Worm (Caenorhabditis elegans) whole organism, midembryonic: ENCODE results near the gene grd-7.

ENCODE experiments used
- T22C8.4 ChIP-seq: fragments of 200-800 bp; sonication (Bioruptor generic); IDR thresholded peaks from 2 replicates; pipeline ENCODE4 v1.3.6; 2022; ENCODE audit warnings: missing genetic modification characterization, missing compliant biosample characterization
- cog-1 ChIP-seq: sonication (generic microtip); optimal IDR thresholded peaks from 2 replicates; lab custom pipeline; 2016; ENCODE audit warnings: missing genetic modification characterization, missing compliant biosample characterization
- flt-1 ChIP-seq: fragments of 200-800 bp; sonication (Bioruptor generic); IDR thresholded peaks from 2 replicates; pipeline ENCODE4 v1.3.6; 2022; ENCODE audit warnings: missing genetic modification characterization, missing compliant biosample characterization
- klf-2 ChIP-seq: fragments of 200-800 bp; sonication (Bioruptor generic); conservative IDR thresholded peaks from 2 replicates; pipeline ENCODE4 v1.3.6; 2022; ENCODE audit warnings: missing genetic modification reagents, missing genetic modification characterization, missing compliant biosample characterization
- med-1 ChIP-seq: sonication (generic microtip); optimal IDR thresholded peaks from 2 replicates; lab custom pipeline; 2017; ENCODE audit warnings: missing genetic modification characterization, mild to moderate bottlenecking, missing compliant biosample characterization, antibody characterized with exemption, missing genetic modification reagents; ENCODE audit not compliant: insufficient read depth
- ref-1 ChIP-seq: fragments of 200-800 bp; sonication (Bioruptor generic); conservative IDR thresholded peaks from 2 replicates; pipeline ENCODE4 v1.3.6; 2022; ENCODE audit warnings: missing genetic modification reagents, missing genetic modification characterization, missing compliant biosample characterization
- tab-1 ChIP-seq: fragments of 200-800 bp; sonication (Bioruptor generic); IDR thresholded peaks from 2 replicates; pipeline ENCODE4 v1.3.6; 2022; ENCODE audit warnings: missing genetic modification characterization, missing compliant biosample characterization
- ztf-23 ChIP-seq: fragments of 200-800 bp; sonication (Bioruptor generic); IDR thresholded peaks from 2 replicates; pipeline ENCODE4 v1.3.6; 2022; ENCODE audit warnings: missing genetic modification reagents, missing genetic modification characterization, missing compliant biosample characterization
- ztf-29 ChIP-seq: fragments of 200-800 bp; sonication (Bioruptor generic); IDR thresholded peaks from 2 replicates; pipeline ENCODE4 v1.3.6; 2022; ENCODE audit warnings: missing genetic modification reagents, missing genetic modification characterization, missing compliant biosample characterization

Gene grd-7

DNA sequence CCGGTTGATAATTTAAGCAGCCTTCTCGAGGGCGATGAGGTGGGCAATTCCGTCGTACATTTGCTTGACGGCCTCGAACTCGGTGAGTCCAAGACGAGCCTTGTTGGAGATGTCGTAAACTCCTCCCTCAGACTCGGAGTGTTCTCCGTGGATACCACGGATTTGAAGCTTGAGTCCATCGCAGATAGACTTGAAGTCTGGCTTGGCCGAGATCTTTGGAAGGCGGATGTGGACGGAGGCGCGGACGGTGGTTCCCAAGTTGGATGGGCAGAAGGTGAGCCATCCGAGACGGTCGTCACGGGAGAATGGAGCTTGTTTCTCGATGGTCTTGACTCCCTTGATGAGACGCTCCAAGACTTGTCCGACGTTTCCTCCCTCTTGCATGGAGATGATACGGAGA is 38.4 kb downstream of the grd-7 start:
- no peak for TF ChIP-seq klf-2 (GFP tag; lab: Robert Waterston, UW)
- TF ChIP-seq ztf-23 (GFP tag; lab: Robert Waterston, UW), result no peak
- TF ChIP-seq flt-1 (GFP tag; lab: Robert Waterston, UW), result 0 out of 2 replicates have a peak, but pooled peaks have one; percentile 23
- TF ChIP-seq tab-1 (GFP tag; lab: Robert Waterston, UW), result no peak
- TF ChIP-seq med-1, result no peak

DNA sequence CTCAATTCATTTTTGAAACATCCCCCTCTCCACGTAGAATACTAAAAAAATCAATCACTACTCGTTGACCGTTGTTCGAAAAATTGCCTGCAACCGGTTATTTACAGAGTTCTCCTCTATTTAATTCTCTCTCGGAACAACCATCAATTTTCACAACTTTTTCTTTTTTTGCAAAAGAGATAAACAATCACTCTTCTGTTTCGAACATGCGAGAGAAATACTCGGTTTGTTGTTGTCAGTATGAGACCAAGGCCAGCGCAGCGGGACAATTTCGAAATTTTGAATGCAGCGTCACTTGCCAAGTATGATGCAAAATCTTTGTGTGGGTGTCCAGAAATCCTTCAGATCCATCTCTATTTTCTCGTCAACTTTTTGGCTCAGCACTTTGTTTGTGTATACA is 39.0 kb downstream of the grd-7 start:
- TF ChIP-seq ref-1, result no peak
- no peak for TF ChIP-seq klf-2 (GFP tag; lab: Robert Waterston, UW)
- no peak for TF ChIP-seq ztf-23 (GFP tag; lab: Robert Waterston, UW)
- no peak for TF ChIP-seq med-1
- TF ChIP-seq tab-1 (GFP tag; lab: Robert Waterston, UW), result no peak

ce11 chrX:7229357-7229756 is 39.9 kb downstream of the grd-7 start:
- TF ChIP-seq klf-2 (GFP tag; lab: Robert Waterston, UW) (no peak), flt-1 (GFP tag; lab: Robert Waterston, UW) (no peak), ref-1 (no peak), ztf-23 (GFP tag; lab: Robert Waterston, UW) (no peak), T22C8.4 (GFP tag; lab: Robert Waterston, UW) (no peak), cog-1 (tag; lab: Kevin White, UChicago) (no peak), ztf-29 (GFP tag; lab: Robert Waterston, UW) (no peak)

DNA sequence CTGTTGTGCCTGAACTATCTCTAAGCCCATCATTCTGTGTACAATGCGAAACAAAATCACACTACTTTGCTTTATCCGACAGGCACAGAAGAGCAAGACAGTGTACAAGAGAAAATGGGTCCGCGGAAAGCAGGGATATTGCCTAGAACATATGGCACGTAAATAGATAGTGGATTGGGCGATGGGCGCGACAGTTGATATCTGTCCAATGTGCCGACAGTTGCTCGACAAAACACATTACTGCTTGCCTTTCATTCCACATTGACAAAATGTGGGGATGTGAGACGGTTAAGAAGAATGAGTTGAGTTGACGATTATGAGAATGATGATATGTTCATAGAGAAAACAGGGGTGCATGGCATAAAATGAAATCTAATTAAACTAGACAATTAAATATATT is 44.3 kb downstream of the grd-7 start:
- TF ChIP-seq cog-1 (tag; lab: Kevin White, UChicago) (no peak), med-1 (no peak), klf-2 (GFP tag; lab: Robert Waterston, UW) (no peak), T22C8.4 (GFP tag; lab: Robert Waterston, UW) (no peak)

ce11 chrX:7224510-7224909 is 44.8 kb downstream of the grd-7 start:
- TF ChIP-seq flt-1 (GFP tag; lab: Robert Waterston, UW) (peak; percentile 56), tab-1 (GFP tag; lab: Robert Waterston, UW) (no peak)

DNA sequence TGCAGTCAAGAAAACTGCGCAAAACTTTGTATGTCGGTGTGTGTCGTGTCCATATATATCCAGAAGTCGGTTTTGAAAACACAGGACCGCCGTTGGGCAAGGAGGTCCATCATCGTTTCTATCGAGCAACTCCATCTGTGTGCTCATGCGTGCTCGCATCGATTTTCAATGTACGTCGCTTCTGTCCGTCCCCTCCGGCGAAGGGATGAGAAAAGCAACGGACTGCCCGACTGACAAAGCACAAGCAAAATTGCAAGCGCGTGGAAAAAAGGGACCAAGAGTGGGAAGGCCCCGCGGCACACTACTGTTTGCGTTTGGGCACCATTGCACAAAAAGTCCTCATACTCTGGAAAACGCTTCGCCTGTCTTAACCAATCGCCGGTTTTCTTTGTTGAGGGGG is 46.9 kb downstream of the grd-7 start:
- TF ChIP-seq T22C8.4 (GFP tag; lab: Robert Waterston, UW) (0 out of 2 replicates have a peak, but pooled peaks have one; percentile 11), klf-2 (GFP tag; lab: Robert Waterston, UW) (no peak)

DNA sequence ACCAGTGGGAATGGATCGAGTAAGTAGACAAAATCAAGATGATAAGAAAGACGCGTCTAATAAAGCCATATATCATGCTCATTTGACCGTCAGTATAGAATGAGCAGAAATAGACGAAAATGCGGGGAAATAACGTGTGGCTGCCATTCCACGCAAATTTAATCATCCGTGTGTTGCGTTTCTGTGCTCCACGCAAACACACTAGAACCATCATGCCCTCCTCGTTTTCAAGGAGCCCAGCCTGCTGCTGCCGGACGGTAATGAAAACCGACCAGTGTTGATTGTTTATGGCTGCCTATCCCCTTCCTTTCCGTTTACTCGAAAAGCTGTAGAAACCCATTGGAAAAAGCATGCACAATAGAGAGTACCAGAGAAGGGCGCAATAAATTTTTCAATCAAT is 49.1 kb downstream of the grd-7 start:
- TF ChIP-seq flt-1 (GFP tag; lab: Robert Waterston, UW) (no peak), ztf-23 (GFP tag; lab: Robert Waterston, UW) (no peak), klf-2 (GFP tag; lab: Robert Waterston, UW) (no peak), ref-1 (no peak), T22C8.4 (GFP tag; lab: Robert Waterston, UW) (no peak), med-1 (no peak), tab-1 (GFP tag; lab: Robert Waterston, UW) (no peak), ztf-29 (GFP tag; lab: Robert Waterston, UW) (no peak), cog-1 (tag; lab: Kevin White, UChicago) (no peak)
